Worm (Caenorhabditis elegans) whole organism, young adult: ENCODE data around the gene F13E9.16.

ENCODE experiments used
- B0035.1 ChIP-seq: sonication (generic microtip); optimal IDR thresholded peaks from 2 replicates; lab custom pipeline; 2016; ENCODE audit warnings: missing genetic modification characterization, mild to moderate bottlenecking, missing compliant biosample characterization, missing genotype, missing genetic modification reagents
- C06A6.2 ChIP-seq: fragments of 200-800 bp; sonication (Bioruptor generic); conservative IDR thresholded peaks from 2 replicates; pipeline ENCODE4 v1.3.6; 2022; ENCODE audit warnings: missing genetic modification characterization, missing compliant biosample characterization
- F22D6.2 ChIP-seq: sonication (generic microtip); optimal IDR thresholded peaks from 2 replicates; lab custom pipeline; 2016; ENCODE audit warnings: mild to moderate bottlenecking, missing genetic modification characterization, missing compliant biosample characterization
- F33H1.4 ChIP-seq: fragments of 200-800 bp; sonication (Bioruptor generic); IDR thresholded peaks from 2 replicates; pipeline ENCODE4 v1.3.6; 2022; ENCODE audit warnings: missing genetic modification reagents, missing genetic modification characterization, missing compliant biosample characterization
- F55B11.4 ChIP-seq: sonication (generic microtip); optimal IDR thresholded peaks from 2 replicates; lab custom pipeline; 2016; ENCODE audit warnings: missing compliant biosample characterization, missing genetic modification characterization, borderline replicate concordance; ENCODE audit not compliant: insufficient read depth
- F57C9.4 ChIP-seq: sonication (generic microtip); optimal IDR thresholded peaks from 2 replicates; lab custom pipeline; 2017; ENCODE audit warnings: mild to moderate bottlenecking, missing genetic modification characterization, missing compliant biosample characterization
- Y56A3A.18 ChIP-seq: fragments of 200-800 bp; sonication (Bioruptor generic); IDR thresholded peaks from 2 replicates; pipeline ENCODE4 v1.3.6; 2022; ENCODE audit warnings: missing genetic modification reagents, missing genetic modification characterization, missing compliant biosample characterization
- akir-1 ChIP-seq: fragments of 200-800 bp; sonication (Bioruptor generic); optimal IDR thresholded peaks from 2 replicates; lab custom pipeline; 2018; ENCODE audit warnings: mild to moderate bottlenecking, missing genetic modification characterization, moderate library complexity, missing compliant biosample characterization
- ama-1 ChIP-seq, 3 experiments: fragments of 150-350 bp in 1 of 3; sonication (generic microtip) in 2 of 3; optimal IDR thresholded peaks; 2 replicates each; lab custom pipeline; 2014 to 2018; ENCODE audit warnings: missing biosample characterization in 2 of 3, missing genetic modification characterization in 2 of 3, missing genetic modification reagents in 2 of 3
- aptf-3 ChIP-seq: fragments of 200-800 bp; sonication (Bioruptor generic); IDR thresholded peaks from 2 replicates; pipeline ENCODE4 v1.3.6; 2022; ENCODE audit warnings: missing genetic modification characterization, missing compliant biosample characterization
- atf-7 ChIP-seq: sonication (generic microtip); optimal IDR thresholded peaks from 2 replicates; lab custom pipeline; 2017; ENCODE audit warnings: mild to moderate bottlenecking, missing genetic modification characterization, missing compliant biosample characterization
- bed-1 ChIP-seq: fragments of 200-800 bp; sonication (Bioruptor generic); IDR thresholded peaks from 2 replicates; pipeline ENCODE4 v1.3.6; 2022; ENCODE audit warnings: missing genetic modification reagents, missing genetic modification characterization, missing compliant biosample characterization
- bed-2 ChIP-seq: fragments of 200-800 bp; sonication (Bioruptor generic); IDR thresholded peaks from 2 replicates; pipeline ENCODE4 v1.3.6; 2022; ENCODE audit warnings: missing genetic modification reagents, missing genetic modification characterization, missing compliant biosample characterization
- cebp-1 ChIP-seq, 2 experiments: fragments of 200-800 bp in 1 of 2; sonication (Bioruptor generic) in 1 of 2; sonication (generic microtip) in 1 of 2; IDR thresholded peaks in 1 of 2; optimal IDR thresholded peaks in 1 of 2; 2 replicates each; pipeline versions ENCODE4 v1.3.6 to Lab custom; 2017 to 2022; ENCODE audit warnings: missing compliant biosample characterization in 2 of 2, missing genetic modification characterization in 2 of 2, mild to moderate bottlenecking in 1 of 2, missing genetic modification reagents in 1 of 2, moderate library complexity in 1 of 2
- cebp-2 ChIP-seq: fragments of 200-800 bp; sonication (Bioruptor generic); IDR thresholded peaks from 2 replicates; pipeline ENCODE4 v1.3.6; 2022; ENCODE audit warnings: missing genetic modification characterization, missing compliant biosample characterization
- ceh-100 ChIP-seq: fragments of 200-800 bp; sonication (Bioruptor generic); IDR thresholded peaks from 2 replicates; pipeline ENCODE4 v1.3.6; 2022; ENCODE audit warnings: missing genetic modification reagents, missing genetic modification characterization, missing compliant biosample characterization
- ceh-91 ChIP-seq: fragments of 200-800 bp; sonication (Bioruptor generic); IDR thresholded peaks from 2 replicates; pipeline ENCODE4 v1.3.6; 2022; ENCODE audit warnings: missing genetic modification reagents, missing genetic modification characterization, missing compliant biosample characterization
- chd-7 ChIP-seq: sonication (generic microtip); optimal IDR thresholded peaks from 2 replicates; lab custom pipeline; 2016; ENCODE audit warnings: mild to moderate bottlenecking, missing genetic modification characterization, moderate library complexity, missing compliant biosample characterization
- die-1 ChIP-seq: sonication (generic microtip); optimal IDR thresholded peaks from 2 replicates; lab custom pipeline; 2016; ENCODE audit warnings: missing genotype, mild to moderate bottlenecking, missing genetic modification characterization, missing compliant biosample characterization
- hlh-26 ChIP-seq: fragments of 200-800 bp; sonication (Bioruptor generic); conservative IDR thresholded peaks from 2 replicates; pipeline ENCODE4 v1.3.6; 2022; ENCODE audit warnings: missing genetic modification reagents, missing genetic modification characterization, missing compliant biosample characterization
- hmg-1.2 ChIP-seq: fragments of 200-800 bp; sonication (Bioruptor generic); IDR thresholded peaks from 2 replicates; pipeline ENCODE4 v1.3.6; 2022; ENCODE audit warnings: missing genetic modification reagents, missing genetic modification characterization, missing compliant biosample characterization
- hrde-1 ChIP-seq: sonication (generic microtip); optimal IDR thresholded peaks from 2 replicates; lab custom pipeline; 2016; ENCODE audit warnings: missing genetic modification characterization, mild to moderate bottlenecking, missing compliant biosample characterization, moderate library complexity, missing genotype, missing genetic modification reagents, borderline replicate concordance
- lag-1 ChIP-seq: fragments of 200-800 bp; sonication (Bioruptor generic); IDR thresholded peaks from 2 replicates; pipeline ENCODE4 v1.3.6; 2022; ENCODE audit warnings: missing genetic modification reagents, missing genetic modification characterization, missing compliant biosample characterization
- lsl-1 ChIP-seq: fragments of 200-800 bp; sonication (Bioruptor generic); optimal IDR thresholded peaks from 2 replicates; lab custom pipeline; 2018; ENCODE audit warnings: mild to moderate bottlenecking, missing genetic modification characterization, moderate library complexity, missing compliant biosample characterization
- lsy-27 ChIP-seq: sonication (generic microtip); optimal IDR thresholded peaks from 2 replicates; lab custom pipeline; 2017; ENCODE audit warnings: missing genetic modification characterization, mild to moderate bottlenecking, missing compliant biosample characterization, antibody characterized with exemption, missing genotype, borderline replicate concordance; ENCODE audit not compliant: insufficient read depth
- nhr-27 ChIP-seq: fragments of 200-800 bp; sonication (Bioruptor generic); optimal IDR thresholded peaks from 2 replicates; lab custom pipeline; 2018; ENCODE audit warnings: mild to moderate bottlenecking, missing genetic modification characterization, moderate library complexity, missing compliant biosample characterization
- nhr-80 ChIP-seq: sonication (generic microtip); optimal IDR thresholded peaks from 2 replicates; lab custom pipeline; 2016; ENCODE audit warnings: missing genetic modification characterization, missing compliant biosample characterization
- repo-1 ChIP-seq: sonication (generic microtip); optimal IDR thresholded peaks from 2 replicates; lab custom pipeline; 2017; ENCODE audit warnings: mild to moderate bottlenecking, missing genetic modification characterization, missing compliant biosample characterization
- sptf-2 ChIP-seq: fragments of 200-800 bp; sonication (Bioruptor generic); optimal IDR thresholded peaks from 2 replicates; lab custom pipeline; 2018; ENCODE audit warnings: mild to moderate bottlenecking, missing genetic modification characterization, missing compliant biosample characterization
- tbp1 ChIP-seq: fragments of 200-800 bp; sonication (Bioruptor generic); optimal IDR thresholded peaks from 2 replicates; lab custom pipeline; 2018; ENCODE audit warnings: mild to moderate bottlenecking, missing genetic modification characterization, missing compliant biosample characterization
- xnd-1 ChIP-seq: sonication (generic microtip); optimal IDR thresholded peaks from 2 replicates; lab custom pipeline; 2016; ENCODE audit warnings: missing genotype, missing genetic modification reagents, missing genetic modification characterization, missing compliant biosample characterization
- zfh-2 ChIP-seq: fragments of 200-800 bp; sonication (Bioruptor generic); conservative IDR thresholded peaks from 2 replicates; pipeline ENCODE4 v1.3.6; 2022; ENCODE audit warnings: missing genetic modification reagents, missing genetic modification characterization, missing compliant biosample characterization

Gene F13E9.16

ce11 chrIV:10918877-10919560, 31.8 kb upstream of the F13E9.16 start (continued):
- TF ChIP-seq C06A6.2: no peak
- TF ChIP-seq tbp1 (GFP tag; lab: Kevin White, UChicago): peak; percentile 38
- TF ChIP-seq hrde-1: no peak
- no peak for TF ChIP-seq F55B11.4 (tag; lab: Kevin White, UChicago)
- TF ChIP-seq die-1 (tag; lab: Kevin White, UChicago): no peak
- TF ChIP-seq F57C9.4 (tag; lab: Kevin White, UChicago): no peak
- TF ChIP-seq lag-1 (GFP tag; lab: Robert Waterston, UW): no peak
- no peak for TF ChIP-seq aptf-3 (GFP tag; lab: Robert Waterston, UW)
- no peak for TF ChIP-seq sptf-2 (GFP tag; lab: Kevin White, UChicago)
- TF ChIP-seq nhr-27 (tag; lab: Kevin White, UChicago): no peak

ce11 chrIV:10916134-10916533, 28.9 kb upstream of the F13E9.16 start:
- TF ChIP-seq akir-1 (GFP tag; lab: Kevin White, UChicago) (no peak), xnd-1 (tag; lab: Kevin White, UChicago) (no peak), bed-1 (GFP tag; lab: Robert Waterston, UW) (no peak), ceh-91 (GFP tag; lab: Robert Waterston, UW) (no peak), bed-2 (GFP tag; lab: Robert Waterston, UW) (no peak)
- TF ChIP-seq, all 124 proteins: peak for 0

ce11 chrIV:10915388-10915787, 28.2 kb upstream of the F13E9.16 start, which contains the start of gene ZK593.3:
Gene ZK593.3 (plus strand): TSS chrIV:10915688.
- TF ChIP-seq ama-1 (optimal IDR thresholded peaks at IDR 0.05; lab: Kevin White, UChicago) (no peak), ama-1 (GFP tag; optimal IDR thresholded peaks at IDR 0.05; lab: Kevin White, UChicago) (no peak), nhr-80 (tag; lab: Kevin White, UChicago) (peak; percentile 4), B0035.1 (tag; lab: Kevin White, UChicago) (no peak)

- peak; percentile 59 for TF ChIP-seq repo-1 (tag; lab: Kevin White, UChicago)
- no peak for TF ChIP-seq cebp-2
Measured at ce11 chrIV:10913081-10913480, 25.9 kb upstream of the F13E9.16 start, which contains the start of gene ZK593.2. Gene ZK593.2 (plus strand): TSS chrIV:10913381.

ce11 chrIV:10909708-10910107, 22.5 kb upstream of the F13E9.16 start, which contains the start of gene pyk-2:
Gene pyk-2 (plus strand): TSS chrIV:10909913.
- TF ChIP-seq lsy-27 (tag; lab: Kevin White, UChicago): no peak
- TF ChIP-seq ceh-91 (GFP tag; lab: Robert Waterston, UW): no peak
- no peak for TF ChIP-seq hrde-1
- no peak for TF ChIP-seq ceh-100
- TF ChIP-seq nhr-80 (tag; lab: Kevin White, UChicago): peak; percentile 91
- TF ChIP-seq Y56A3A.18 (GFP tag; lab: Robert Waterston, UW): no peak
- TF ChIP-seq F33H1.4 (GFP tag; lab: Robert Waterston, UW): no peak
- TF ChIP-seq F22D6.2 (tag; lab: Kevin White, UChicago): no peak
- TF ChIP-seq hmg-1.2 (GFP tag; lab: Robert Waterston, UW): peak; percentile 62
- TF ChIP-seq zfh-2 (GFP tag; lab: Robert Waterston, UW): no peak
- no peak for TF ChIP-seq cebp-1 (GFP tag; IDR thresholded peaks at IDR 0.05; lab: Robert Waterston, UW)
- no peak for TF ChIP-seq cebp-1 (tag; optimal IDR thresholded peaks at IDR 0.05; lab: Kevin White, UChicago)
- TF ChIP-seq lsl-1 (GFP tag; lab: Kevin White, UChicago): no peak
- TF ChIP-seq atf-7 (tag; lab: Kevin White, UChicago): no peak
- no peak for TF ChIP-seq chd-7 (tag; lab: Kevin White, UChicago)
- TF ChIP-seq F57C9.4 (tag; lab: Kevin White, UChicago): no peak
- TF ChIP-seq hlh-26: no peak
- no peak for TF ChIP-seq cebp-2
- TF ChIP-seq bed-1 (GFP tag; lab: Robert Waterston, UW): no peak
